Fruit fly (Drosophila melanogaster): Measurements from ENCODE around the gene hzg.

The hzg gene

DNA sequence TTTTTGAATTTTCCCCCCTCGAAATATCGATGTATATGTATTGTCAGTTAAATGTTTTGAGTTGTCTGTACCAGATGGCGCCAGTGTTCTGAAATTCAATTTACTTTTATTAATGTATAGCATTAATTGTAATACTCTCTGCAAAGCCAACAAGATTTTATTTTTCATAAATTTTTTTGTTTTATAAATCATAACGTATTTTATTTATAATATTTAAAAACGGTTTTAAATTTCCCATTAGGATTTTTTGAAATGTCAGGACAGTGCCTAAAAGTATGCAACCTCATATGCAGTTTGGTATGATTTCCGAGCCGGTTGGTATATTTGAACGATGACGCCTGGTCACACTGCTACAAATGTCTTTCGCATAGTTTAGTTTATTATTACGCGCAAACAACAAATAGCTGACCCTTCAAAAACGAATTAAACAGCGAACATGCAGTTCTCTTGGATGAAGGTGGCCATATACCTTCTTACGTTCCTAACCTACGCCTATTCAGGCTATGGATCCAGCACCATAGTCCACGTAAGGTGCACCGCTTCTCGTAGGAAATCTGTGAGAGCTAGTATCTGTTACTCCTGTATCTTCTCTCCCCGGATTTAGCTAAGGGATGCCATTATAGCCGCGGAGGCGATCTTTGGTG, 49.6 kb downstream of the hzg start, which contains the start of the genes Pka-C3 and GXIVsPLA2:
TSS of gene Pka-C3 (minus strand) at position 14 of the 644 bp plus-strand sequence.
TSS of gene GXIVsPLA2 (plus strand) at position 313 of the 644 bp plus-strand sequence.
- TF ChIP-seq CG11617 (GFP tag; optimal IDR thresholded peaks at IDR 0.05) (no peak), CG12768 (GFP tag; optimal IDR thresholded peaks at IDR 0.05) (no peak), kay (GFP tag; ENCODE audit: borderline replicate concordance) (no peak), tj (GFP tag; optimal IDR thresholded peaks at IDR 0.05) (peak; percentile 73), Mnt (GFP tag; optimal IDR thresholded peaks at IDR 0.05) (no peak), CG33017 (tag; optimal IDR thresholded peaks at IDR 0.05) (no peak)

DNA sequence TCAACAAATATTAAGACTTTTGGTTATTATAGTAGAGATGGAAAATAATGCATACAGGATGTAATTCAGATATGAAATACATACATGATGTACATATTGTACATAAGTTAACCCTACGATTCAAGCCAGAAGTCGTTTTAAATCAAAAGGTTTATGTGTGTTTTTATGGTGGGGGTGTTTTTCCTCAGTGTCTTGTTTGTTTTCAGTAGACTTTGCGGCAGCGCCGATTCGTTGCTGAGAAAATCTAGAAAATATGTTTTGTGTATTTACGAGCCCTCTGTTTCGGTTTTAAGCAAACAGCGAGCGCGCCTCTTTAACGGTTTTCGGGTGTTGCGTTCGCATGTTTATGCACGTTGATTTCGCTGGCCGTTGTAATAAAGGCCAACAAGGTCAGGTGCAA, 50.6 kb downstream of the hzg start:
- TF ChIP-seq CG33017 (tag; optimal IDR thresholded peaks at IDR 0.05) (no peak), pad (GFP tag; optimal IDR thresholded peaks at IDR 0.05) (no peak), kay (GFP tag; ENCODE audit: borderline replicate concordance) (no peak), tj (GFP tag; optimal IDR thresholded peaks at IDR 0.05) (no peak)

- no peak for TF ChIP-seq CG1620 (GFP tag; optimal IDR thresholded peaks at IDR 0.05)
- no peak for TF ChIP-seq ovo (GFP tag; optimal IDR thresholded peaks at IDR 0.05)
- TF ChIP-seq Clk (GFP tag; optimal IDR thresholded peaks at IDR 0.05): no peak
- TF ChIP-seq Crg-1 (GFP tag; optimal IDR thresholded peaks at IDR 0.05): no peak
- TF ChIP-seq CG12768 (GFP tag; optimal IDR thresholded peaks at IDR 0.05): no peak
- TF ChIP-seq toe (GFP tag; optimal IDR thresholded peaks at IDR 0.05): no peak
- TF ChIP-seq Hr96 (GFP tag; optimal IDR thresholded peaks at IDR 0.05): no peak
- no peak for TF ChIP-seq CG14711 (tag; optimal IDR thresholded peaks at IDR 0.05)
- no peak for TF ChIP-seq Mnt (GFP tag; optimal IDR thresholded peaks at IDR 0.05)
- no peak for TF ChIP-seq kay (GFP tag; ENCODE audit: borderline replicate concordance)
- no peak for TF ChIP-seq CG7101 (tag; optimal IDR thresholded peaks at IDR 0.05)
- TF ChIP-seq cic (GFP tag; optimal IDR thresholded peaks at IDR 0.05): no peak
- no peak for TF ChIP-seq CG7045 (GFP tag; optimal IDR thresholded peaks at IDR 0.05)
- TF ChIP-seq CG11617 (GFP tag; optimal IDR thresholded peaks at IDR 0.05): no peak
- TF ChIP-seq pad (GFP tag; optimal IDR thresholded peaks at IDR 0.05): no peak
- no peak for TF ChIP-seq bab1 (GFP tag; optimal IDR thresholded peaks at IDR 0.05)
These were observed 51.6 kb downstream of the hzg start for dm6 chr3L:15952909-15953308.

DNA sequence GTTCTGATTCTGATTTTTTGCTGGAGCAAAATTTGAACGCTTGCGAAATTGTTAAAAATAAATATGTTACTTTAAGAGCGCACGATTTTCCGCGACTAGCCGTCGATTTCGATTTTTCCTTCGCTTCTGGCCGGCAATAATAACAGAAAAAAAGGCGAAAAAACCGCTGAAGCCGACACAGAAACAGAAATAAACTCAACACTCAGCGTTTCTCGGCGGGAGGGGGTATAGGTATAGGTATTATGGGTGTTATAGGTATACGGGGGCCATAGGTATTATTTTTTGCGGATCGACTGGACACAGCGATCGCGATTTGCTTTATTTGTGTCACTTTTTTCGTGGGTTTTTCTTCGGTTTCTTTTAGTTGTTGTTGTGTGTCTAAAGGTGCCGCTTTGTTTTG, 52.2 kb downstream of the hzg start:
- no peak for TF ChIP-seq Crg-1 (GFP tag; optimal IDR thresholded peaks at IDR 0.05)
- TF ChIP-seq CG7045 (GFP tag; optimal IDR thresholded peaks at IDR 0.05): no peak
- TF ChIP-seq tj (GFP tag; optimal IDR thresholded peaks at IDR 0.05): peak; percentile 93
- TF ChIP-seq cnc (optimal IDR thresholded peaks at IDR 0.05): no peak
- no peak for TF ChIP-seq CG33017 (tag; optimal IDR thresholded peaks at IDR 0.05)
- TF ChIP-seq bab1 (GFP tag; optimal IDR thresholded peaks at IDR 0.05): no peak
- TF ChIP-seq CG1620 (GFP tag; optimal IDR thresholded peaks at IDR 0.05): no peak
